Fruit fly (Drosophila melanogaster): ENCODE measurements around the gene Gbeta5.

- TF ChIP-seq ttk (GFP tag; IDR thresholded peaks at IDR 0.05) (no peak), Blimp-1 (GFP tag; optimal IDR thresholded peaks at IDR 0.05) (no peak), Dad (GFP tag; optimal IDR thresholded peaks at IDR 0.05) (no peak), Drgx (GFP tag; IDR thresholded peaks at IDR 0.05) (no peak; the same call in 1 of the 2 replicates), CG1832 (GFP tag; optimal IDR thresholded peaks at IDR 0.05) (no peak), usp (GFP tag; optimal IDR thresholded peaks at IDR 0.05) (no peak), salm (tag; optimal IDR thresholded peaks at IDR 0.05) (no peak), lab (GFP tag; optimal IDR thresholded peaks at IDR 0.05) (no peak), kah (GFP tag; optimal IDR thresholded peaks at IDR 0.05) (no peak), sens (GFP tag) (no peak), kay (GFP tag; optimal IDR thresholded peaks at IDR 0.05) (no peak), HHEX (GFP tag; optimal IDR thresholded peaks at IDR 0.05) (no peak), Sry-δ (GFP tag; optimal IDR thresholded peaks at IDR 0.05) (no peak), scrt (GFP tag; optimal IDR thresholded peaks at IDR 0.05) (no peak)
Observed at dm6 chrX:8158942-8159472, 6.9 kb upstream of the Gbeta5 start.

Data from whole organism, embryonic.